Fruit fly (Drosophila melanogaster): ENCODE data around the gene LysP.

The LysP gene

DNA sequence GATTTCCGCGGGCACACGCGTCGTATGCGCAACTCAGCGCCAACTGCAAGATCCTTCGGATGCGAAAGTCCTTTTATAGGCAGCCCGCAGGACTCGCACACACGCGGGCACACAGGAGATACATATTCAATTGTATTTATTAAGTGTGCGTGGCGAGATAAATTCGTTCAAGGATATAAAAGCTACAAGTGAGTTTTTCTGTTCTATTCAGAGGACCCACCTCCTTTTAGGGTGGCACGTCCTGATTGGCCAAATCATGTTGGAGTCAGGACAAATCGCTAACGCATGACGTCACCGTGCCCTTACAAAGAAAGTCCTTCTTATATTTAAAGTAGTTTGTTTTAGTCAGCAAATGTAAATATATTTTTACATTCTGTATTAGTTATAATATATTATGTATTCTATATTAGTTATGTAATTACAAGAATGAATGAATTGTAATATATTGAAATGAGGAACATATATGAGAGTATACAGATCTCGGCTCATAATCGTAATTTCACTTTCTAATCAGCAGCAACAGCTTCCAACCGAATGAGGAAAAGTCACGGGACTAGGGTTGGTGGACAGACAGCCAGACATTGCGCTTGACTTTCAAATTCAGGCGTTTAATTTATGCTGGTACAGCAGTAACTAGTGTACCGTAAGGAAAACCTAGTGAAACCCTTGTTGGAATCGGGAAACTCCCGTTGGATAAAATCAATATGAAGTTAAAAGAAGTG lies 25.2 kb downstream of the LysP start, which contains the start of gene Trhn (continued):
- TF ChIP-seq pan (optimal IDR thresholded peaks at IDR 0.05) = no peak
- TF ChIP-seq pan (GFP tag; optimal IDR thresholded peaks at IDR 0.05 in 1 of 2, IDR thresholded peaks at IDR 0.05 in 1 of 2) = peak in 1 of 2 experiments; percentile 15
- TF ChIP-seq scrt (GFP tag; optimal IDR thresholded peaks at IDR 0.05) = peak; percentile 60
- TF ChIP-seq CG7556 (GFP tag; optimal IDR thresholded peaks at IDR 0.05) = peak; percentile 16
- peak; percentile 36 for TF ChIP-seq CG17359 (tag; optimal IDR thresholded peaks at IDR 0.05)
- TF ChIP-seq grau (tag; optimal IDR thresholded peaks at IDR 0.05) = peak; percentile 25
- TF ChIP-seq Blimp-1 (GFP tag; optimal IDR thresholded peaks at IDR 0.05) = peak; percentile 11
- TF ChIP-seq CG2712 (tag; optimal IDR thresholded peaks at IDR 0.05) = peak; percentile 34
- TF ChIP-seq CG18262 (tag; optimal IDR thresholded peaks at IDR 0.05) = no peak
- peak; percentile 10 for TF ChIP-seq CoRest (tag; optimal IDR thresholded peaks at IDR 0.05)
- peak; percentile 57 for TF ChIP-seq lab (GFP tag; optimal IDR thresholded peaks at IDR 0.05)
- TF ChIP-seq Fer1 (GFP tag; optimal IDR thresholded peaks at IDR 0.05) = peak; percentile 38
- no peak for TF ChIP-seq CG9215 (GFP tag; IDR thresholded peaks at IDR 0.05)
- TF ChIP-seq Hr51 (GFP tag; optimal IDR thresholded peaks at IDR 0.05) = peak in 1 of 2 experiments; percentile 41
- peak; percentile 29 for TF ChIP-seq CG7839 (tag; optimal IDR thresholded peaks at IDR 0.05)
- TF ChIP-seq CG17328 (GFP tag; IDR thresholded peaks at IDR 0.05) = no peak
- TF ChIP-seq CG31441 (GFP tag; IDR thresholded peaks at IDR 0.05) = 0 out of 2 replicates have a peak, but pooled peaks have one; percentile 23
- peak; percentile 18 for TF ChIP-seq tap (tag; optimal IDR thresholded peaks at IDR 0.05)

DNA sequence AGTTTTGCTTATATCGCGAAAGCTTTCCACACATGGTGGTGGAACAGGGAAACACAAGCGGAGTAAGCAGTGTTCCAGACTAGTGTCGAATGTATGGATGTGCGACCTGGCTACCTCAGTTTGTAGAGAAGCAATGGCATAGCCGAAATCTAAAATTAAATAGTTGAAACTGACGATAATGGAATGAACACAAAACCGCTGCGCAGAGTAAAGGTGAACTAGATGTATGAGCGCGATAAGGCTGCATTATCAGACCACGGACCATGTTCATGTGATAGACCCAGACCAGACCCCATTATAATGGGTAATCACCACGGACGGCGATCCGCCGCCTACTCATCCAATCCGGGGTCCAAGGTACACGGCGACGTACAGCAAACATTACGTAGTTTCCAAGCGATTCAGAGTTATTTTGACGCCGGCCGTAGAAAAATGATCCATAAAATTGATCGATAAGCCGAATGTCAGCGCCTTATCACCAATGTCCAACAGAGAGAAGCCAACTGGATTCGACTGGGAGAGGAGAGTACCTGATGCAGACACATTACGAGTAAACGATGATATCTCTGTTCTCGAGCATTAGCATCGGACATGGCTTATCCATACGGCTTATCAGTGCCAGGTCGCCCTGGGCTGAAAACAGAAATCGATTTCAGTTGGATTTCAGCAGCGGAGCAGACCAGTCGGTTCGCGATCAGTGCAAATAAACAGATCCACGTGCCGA lies 29.4 kb downstream of the LysP start, which contains the start of gene CG13912:
Gene CG13912 (plus strand): TSS at position 653 of the 724 bp plus-strand sequence.
- TF ChIP-seq cad (GFP tag; optimal IDR thresholded peaks at IDR 0.05) (no peak), sr (GFP tag; IDR thresholded peaks at IDR 0.05) (no peak), Hr78 (GFP tag; optimal IDR thresholded peaks at IDR 0.05) (peak in 1 of 2 experiments; percentile 82), CG11247 (GFP tag; IDR thresholded peaks at IDR 0.05) (no peak), Med (GFP tag) (peak; percentile 89), nerfin-1 (tag; optimal IDR thresholded peaks at IDR 0.05) (no peak), CG6254 (GFP tag; optimal IDR thresholded peaks at IDR 0.05) (peak; percentile 41), bowl (GFP tag; IDR thresholded peaks at IDR 0.05) (0 out of 2 replicates have a peak, but pooled peaks have one; percentile 12), Dp (GFP tag; optimal IDR thresholded peaks at IDR 0.05) (peak; percentile 19), CG4707 (GFP tag; optimal IDR thresholded peaks at IDR 0.05) (no peak), CG6683 (GFP tag; optimal IDR thresholded peaks at IDR 0.05) (no peak), CG30431 (GFP tag; optimal IDR thresholded peaks at IDR 0.05) (no peak), Rfx (GFP tag; IDR thresholded peaks at IDR 0.05) (peak; percentile 12; the same call in 1 of the 2 replicates), Ets97D (GFP tag; optimal IDR thresholded peaks at IDR 0.05) (no peak), Hey (tag; optimal IDR thresholded peaks at IDR 0.05) (peak; percentile 25), knrl (GFP tag; IDR thresholded peaks at IDR 0.05; ENCODE audit: partially characterized antibody) (peak; percentile 45; the same call in 1 of the 3 replicates), shn (GFP tag; optimal IDR thresholded peaks at IDR 0.05) (peak; percentile 37), CG42726 (GFP tag; IDR thresholded peaks at IDR 0.05; ENCODE audit: partially characterized antibody) (peak; percentile 76), CG5953 (GFP tag; IDR thresholded peaks at IDR 0.05) (no peak), Eip74EF (GFP tag; optimal IDR thresholded peaks at IDR 0.05) (peak in 1 of 2 experiments; percentile 39), nom (GFP tag; optimal IDR thresholded peaks at IDR 0.05) (peak; percentile 81), disco-r (GFP tag; optimal IDR thresholded peaks at IDR 0.05) (no peak), CG10321 (GFP tag; IDR thresholded peaks at IDR 0.05) (no peak), Ravus (GFP tag; IDR thresholded peaks at IDR 0.05) (no peak), HHEX (GFP tag; optimal IDR thresholded peaks at IDR 0.05) (peak; percentile 18), CG14667 (GFP tag; IDR thresholded peaks at IDR 0.05) (no peak), E2f1 (GFP tag; IDR thresholded peaks at IDR 0.05) (no peak), Bteb2 (GFP tag; optimal IDR thresholded peaks at IDR 0.05) (no peak), YL-1 (GFP tag; optimal IDR thresholded peaks at IDR 0.05) (no peak)
